Fruit fly (Drosophila melanogaster): Measurements from ENCODE around the gene disco-r.
A peak's percentile ranks its signal among the peaks of the same experiment; 100 is the strongest.

The disco-r gene

DNA sequence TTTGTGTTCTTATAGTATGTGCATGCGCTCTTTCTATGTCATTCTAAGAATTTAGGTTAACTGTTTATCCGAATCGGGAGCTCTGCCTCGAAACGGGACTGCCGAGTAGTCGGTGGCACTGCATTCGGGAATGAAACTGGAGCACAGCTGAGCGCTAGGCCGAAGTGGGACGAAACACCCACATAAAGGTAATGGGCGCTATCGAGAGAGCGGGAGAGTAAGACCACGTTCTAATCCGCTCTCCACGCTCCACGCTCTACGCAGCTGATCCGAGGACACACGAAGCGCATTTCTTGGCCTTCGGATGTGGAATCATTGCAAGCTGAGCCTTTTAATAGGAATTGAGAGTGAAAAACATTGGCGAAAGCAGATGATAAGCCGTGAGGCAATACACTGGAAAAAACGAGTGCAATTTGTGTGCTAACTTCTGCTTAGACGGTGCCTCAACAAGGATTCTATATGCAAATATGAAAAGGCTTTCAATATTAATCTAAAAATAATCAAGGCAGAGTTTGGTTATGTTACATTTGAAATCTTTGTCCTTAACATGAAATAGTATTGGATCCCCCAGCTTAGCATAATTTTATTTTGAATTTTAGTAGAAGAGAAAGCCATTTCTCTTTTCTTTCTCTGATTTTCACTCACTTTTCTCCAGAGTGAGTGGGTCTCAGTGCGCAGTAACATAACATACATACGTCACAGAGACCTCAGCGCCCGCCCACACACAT lies 62.7 kb downstream of the disco-r start (continued):
- TF ChIP-seq gem (tag; optimal IDR thresholded peaks at IDR 0.05) (peak; percentile 50), CG3281 (GFP tag; optimal IDR thresholded peaks at IDR 0.05) (peak; percentile 29), odd (GFP tag; optimal IDR thresholded peaks at IDR 0.05) (no peak), sima (GFP tag; optimal IDR thresholded peaks at IDR 0.05) (no peak), Nf-YC (tag; optimal IDR thresholded peaks at IDR 0.05) (peak; percentile 6), fd96Cb (tag; optimal IDR thresholded peaks at IDR 0.05) (peak; percentile 10), Xbp1 (GFP tag; optimal IDR thresholded peaks at IDR 0.05) (peak; percentile 24), HmgZ (tag; optimal IDR thresholded peaks at IDR 0.05) (no peak), BtbVII (GFP tag; optimal IDR thresholded peaks at IDR 0.05) (no peak), CG7556 (GFP tag; optimal IDR thresholded peaks at IDR 0.05) (peak; percentile 62), disco-r (GFP tag; optimal IDR thresholded peaks at IDR 0.05) (peak; percentile 46), sug (tag; optimal IDR thresholded peaks at IDR 0.05) (no peak), CG6689 (GFP tag; IDR thresholded peaks at IDR 0.05) (peak; percentile 44; the same call in 1 of the 2 replicates), ken (GFP tag; IDR thresholded peaks at IDR 0.05) (no peak), CG10979 (tag; optimal IDR thresholded peaks at IDR 0.05) (peak; percentile 42), MESR4 (GFP tag; optimal IDR thresholded peaks at IDR 0.05) (no peak), CG34376 (GFP tag; optimal IDR thresholded peaks at IDR 0.05) (peak; percentile 10), CoRest (tag; optimal IDR thresholded peaks at IDR 0.05) (no peak), HLH3B (GFP tag; IDR thresholded peaks at IDR 0.05) (peak; percentile 38; the same call in 1 of the 2 replicates), D19A (tag; optimal IDR thresholded peaks at IDR 0.05) (peak; percentile 9), bsh (GFP tag; optimal IDR thresholded peaks at IDR 0.05) (peak in 1 of 2 experiments; percentile 36), CG2129 (GFP tag; IDR thresholded peaks at IDR 0.05; ENCODE audit: partially characterized antibody) (no peak), CG17829 (tag; optimal IDR thresholded peaks at IDR 0.05) (peak; percentile 34), Sox100B (GFP tag; optimal IDR thresholded peaks at IDR 0.05) (peak; percentile 23), NK7.1 (GFP tag; optimal IDR thresholded peaks at IDR 0.05) (no peak), lilli (GFP tag; optimal IDR thresholded peaks at IDR 0.05) (peak; percentile 11), CG11560 (tag; IDR thresholded peaks at IDR 0.05) (no peak), rib (GFP tag; IDR thresholded peaks at IDR 0.05) (no peak), Ada2b (GFP tag; IDR thresholded peaks at IDR 0.05) (peak; percentile 39; the same call in 1 of the 2 replicates), B-H2 (GFP tag; optimal IDR thresholded peaks at IDR 0.05) (no peak), CG4360 (GFP tag; IDR thresholded peaks at IDR 0.05) (no peak), Taf1 (GFP tag; IDR thresholded peaks at IDR 0.05) (no peak), scrt (GFP tag; optimal IDR thresholded peaks at IDR 0.05) (no peak), Trl (optimal IDR thresholded peaks at IDR 0.05) (peak; percentile 32 to 62), Trl (GFP tag; optimal IDR thresholded peaks at IDR 0.05) (no peak), mam (GFP tag; optimal IDR thresholded peaks at IDR 0.05) (peak; percentile 18), CG30403 (GFP tag; optimal IDR thresholded peaks at IDR 0.05) (peak; percentile 39), Rx (GFP tag; IDR thresholded peaks at IDR 0.05) (no peak), Ets65A (GFP tag) (peak; percentile 81), CHES-1-like (GFP tag; optimal IDR thresholded peaks at IDR 0.05) (no peak), CG32532 (GFP tag; IDR thresholded peaks at IDR 0.05) (peak; percentile 50; the same call in 1 of the 2 replicates), CG13296 (GFP tag; optimal IDR thresholded peaks at IDR 0.05) (peak; percentile 14), caup (GFP tag; optimal IDR thresholded peaks at IDR 0.05; ENCODE audit: severe bottlenecking) (peak; percentile 17), CG4404 (GFP tag; IDR thresholded peaks at IDR 0.05) (0 out of 2 replicates have a peak, but pooled peaks have one; percentile 14), CG18619 (GFP tag; optimal IDR thresholded peaks at IDR 0.05) (peak; percentile 31), lov (optimal IDR thresholded peaks at IDR 0.05) (no peak), lov (GFP tag; IDR thresholded peaks at IDR 0.05) (no peak), CG14441 (GFP tag; IDR thresholded peaks at IDR 0.05) (no peak), CG7745 (tag; optimal IDR thresholded peaks at IDR 0.05) (no peak), Meics (GFP tag; optimal IDR thresholded peaks at IDR 0.05) (peak; percentile 42)

Measured in whole organism, embryonic.